Fruit fly (Drosophila melanogaster) whole organism, embryonic: ENCODE data around the gene CG43993.

Experiments
- ATbp ChIP-seq: fragments of 200-800 bp; sonication (Bioruptor generic); optimal IDR thresholded peaks from 2 replicates; lab custom pipeline; 2017; ENCODE audit warnings: missing biosample characterization, mild to moderate bottlenecking, missing genetic modification characterization, missing genetic modification reagents
- Adf1 ChIP-seq: fragments of 200-800 bp; sonication (Bioruptor generic); IDR thresholded peaks from 2 replicates; pipeline ENCODE4 v1.3.6; 2022; ENCODE audit warnings: missing biosample characterization, missing genetic modification characterization
- C15 ChIP-seq: fragments of 200-800 bp; sonication (Bioruptor generic); IDR thresholded peaks from 3 replicates; pipeline ENCODE4 v1.3.6; 2022; ENCODE audit warnings: missing biosample characterization, missing genetic modification characterization
- CG10543 ChIP-seq: fragments of 200-800 bp; sonication (Bioruptor generic); optimal IDR thresholded peaks from 3 replicates; lab custom pipeline; 2017; ENCODE audit warnings: missing biosample characterization, mild to moderate bottlenecking, missing genetic modification characterization, moderate library complexity
- CG11695 ChIP-seq: fragments of 200-800 bp; sonication (Bioruptor generic); IDR thresholded peaks from 3 replicates; pipeline ENCODE4 v1.3.6; 2022; ENCODE audit warnings: missing biosample characterization, missing genetic modification characterization
- CG13123 ChIP-seq: fragments of 200-800 bp; sonication (Bioruptor generic); optimal IDR thresholded peaks from 2 replicates; lab custom pipeline; 2016; ENCODE audit warnings: missing biosample characterization, missing genetic modification characterization
- CG13296 ChIP-seq: fragments of 200-800 bp; sonication (Bioruptor generic); optimal IDR thresholded peaks from 3 replicates; lab custom pipeline; 2018; ENCODE audit warnings: missing biosample characterization, mild to moderate bottlenecking, missing genetic modification characterization
- CG13424 ChIP-seq: fragments of 200-800 bp; sonication (Bioruptor generic); optimal IDR thresholded peaks from 2 replicates; lab custom pipeline; 2019; ENCODE audit warnings: missing biosample characterization, mild to moderate bottlenecking, missing genetic modification characterization, moderate library complexity
- CG13624 ChIP-seq: fragments of 200-800 bp; sonication (Bioruptor generic); optimal IDR thresholded peaks from 2 replicates; lab custom pipeline; 2016; ENCODE audit warnings: missing biosample characterization, missing genetic modification characterization
- CG1529 ChIP-seq: fragments of 200-800 bp; sonication (Bioruptor generic); optimal IDR thresholded peaks from 3 replicates; lab custom pipeline; 2018; ENCODE audit warnings: missing biosample characterization, missing genetic modification characterization
- CG1832 ChIP-seq: fragments of 200-800 bp; sonication (Bioruptor generic); optimal IDR thresholded peaks from 2 replicates; lab custom pipeline; 2017; ENCODE audit warnings: missing biosample characterization, mild to moderate bottlenecking, missing genetic modification characterization, inconsistent platforms
- CG18599 ChIP-seq: fragments of 200-800 bp; sonication (Bioruptor generic); optimal IDR thresholded peaks from 3 replicates; lab custom pipeline; 2017; ENCODE audit warnings: missing biosample characterization, missing genetic modification characterization, mild to moderate bottlenecking, moderate library complexity, missing genetic modification reagents
- CG2129 ChIP-seq: fragments of 200-800 bp; sonication (Bioruptor generic); IDR thresholded peaks from 2 replicates; pipeline ENCODE4 v1.3.6; 2022; ENCODE audit warnings: missing biosample characterization, missing genetic modification characterization; ENCODE audit not compliant: partially characterized antibody
- CG2889 ChIP-seq: fragments of 200-800 bp; sonication (Bioruptor generic); IDR thresholded peaks from 3 replicates; pipeline ENCODE4 v1.3.6; 2022; ENCODE audit warnings: missing biosample characterization, missing genetic modification characterization
- CG42726 ChIP-seq: fragments of 200-800 bp; sonication (Bioruptor generic); IDR thresholded peaks from 2 replicates; pipeline ENCODE4 v1.3.6; 2022; ENCODE audit warnings: missing biosample characterization, missing genetic modification characterization; ENCODE audit not compliant: partially characterized antibody
- CG4328 ChIP-seq: fragments of 200-800 bp; sonication (Bioruptor generic); optimal IDR thresholded peaks from 3 replicates; lab custom pipeline; 2017; ENCODE audit warnings: missing biosample characterization, missing genetic modification reagents, missing genetic modification characterization
- CG6854 ChIP-seq: fragments of 200-800 bp; sonication (Bioruptor generic); optimal IDR thresholded peaks from 3 replicates; lab custom pipeline; 2017; ENCODE audit warnings: missing biosample characterization, mild to moderate bottlenecking, missing genetic modification characterization
- CG7987 ChIP-seq: fragments of 200-800 bp; sonication (Bioruptor generic); optimal IDR thresholded peaks from 2 replicates; lab custom pipeline; 2018; ENCODE audit warnings: missing biosample characterization, mild to moderate bottlenecking, missing genetic modification characterization, moderate library complexity
- CG8290 ChIP-seq, 3 experiments: fragments of 200-800 bp; sonication (Bioruptor generic); optimal IDR thresholded peaks; 2 replicates each; lab custom pipeline; 2016 to 2019; ENCODE audit warnings: missing biosample characterization in 3 of 3, missing genetic modification characterization in 3 of 3, mild to moderate bottlenecking in 2 of 3, moderate library complexity in 1 of 3
- Dfd ChIP-seq, 2 experiments: fragments of >200 bp; optimal IDR thresholded peaks; 2 replicates each; lab custom pipeline; 2017; ENCODE audit warnings: missing biosample characterization in 2 of 2, missing genetic modification characterization in 2 of 2
- Dref ChIP-seq: fragments of 200-800 bp; sonication (Bioruptor generic); IDR thresholded peaks from 2 replicates; pipeline ENCODE4 v1.3.6; 2022; ENCODE audit warnings: missing biosample characterization, missing genetic modification characterization
- Eip74EF ChIP-seq, 2 experiments: fragments of 200-800 bp in 1 of 2; fragments of >200 bp in 1 of 2; sonication (Bioruptor generic) in 1 of 2; optimal IDR thresholded peaks; 2 replicates each; lab custom pipeline; 2017 to 2019; ENCODE audit warnings: missing biosample characterization in 2 of 2, missing genetic modification characterization in 2 of 2, mild to moderate bottlenecking in 1 of 2, moderate library complexity in 1 of 2
- Ets97D ChIP-seq: fragments of 200-800 bp; sonication (Bioruptor generic); optimal IDR thresholded peaks from 3 replicates; lab custom pipeline; 2016; ENCODE audit warnings: missing biosample characterization, missing genetic modification characterization
- Fer1 ChIP-seq: fragments of 200-800 bp; sonication (Bioruptor generic); optimal IDR thresholded peaks from 2 replicates; lab custom pipeline; 2017; ENCODE audit warnings: missing biosample characterization, mild to moderate bottlenecking, missing genetic modification characterization
- Fer2 ChIP-seq: fragments of 200-800 bp; sonication (Bioruptor generic); optimal IDR thresholded peaks from 2 replicates; lab custom pipeline; 2018; ENCODE audit warnings: missing biosample characterization, mild to moderate bottlenecking, missing genetic modification characterization, moderate library complexity
- Hey ChIP-seq: fragments of 200-800 bp; sonication (Bioruptor generic); optimal IDR thresholded peaks from 3 replicates; lab custom pipeline; 2018; ENCODE audit warnings: missing biosample characterization, mild to moderate bottlenecking, missing genetic modification characterization
- Hr39 ChIP-seq: fragments of >200 bp; optimal IDR thresholded peaks from 2 replicates; lab custom pipeline; 2017
- Meics ChIP-seq: fragments of 200-800 bp; sonication (Bioruptor generic); optimal IDR thresholded peaks from 2 replicates; lab custom pipeline; 2017; ENCODE audit warnings: missing biosample characterization, mild to moderate bottlenecking, missing genetic modification characterization
- Oaz ChIP-seq: fragments of 200-800 bp; sonication (Bioruptor generic); IDR thresholded peaks from 2 replicates; pipeline ENCODE4 v1.3.6; 2022; ENCODE audit warnings: missing biosample characterization, missing genetic modification characterization
- Oli ChIP-seq: fragments of 200-800 bp; sonication (Bioruptor generic); optimal IDR thresholded peaks from 2 replicates; lab custom pipeline; 2018; ENCODE audit warnings: missing biosample characterization, mild to moderate bottlenecking, missing genetic modification characterization, moderate library complexity
- Rx ChIP-seq: fragments of 200-800 bp; sonication (Bioruptor generic); IDR thresholded peaks from 2 replicates; pipeline ENCODE4 v1.3.6; 2022; ENCODE audit warnings: missing biosample characterization, missing genetic modification characterization
- Six4 ChIP-seq: fragments of 200-800 bp; sonication (Bioruptor generic); optimal IDR thresholded peaks from 2 replicates; lab custom pipeline; 2016; ENCODE audit warnings: missing biosample characterization, missing genetic modification characterization
- Usf ChIP-seq: fragments of 200-800 bp; sonication (Bioruptor generic); optimal IDR thresholded peaks from 2 replicates; lab custom pipeline; 2017; ENCODE audit warnings: missing genotype, missing biosample characterization, missing genetic modification characterization
- ase ChIP-seq: fragments of 200-800 bp; sonication (Bioruptor generic); IDR thresholded peaks from 3 replicates; pipeline ENCODE4 v1.3.6; 2022; ENCODE audit warnings: missing biosample characterization, missing genetic modification characterization
- bcd ChIP-seq: fragments of 200-800 bp; sonication (Bioruptor generic); optimal IDR thresholded peaks from 2 replicates; lab custom pipeline; 2017; ENCODE audit warnings: missing biosample characterization, mild to moderate bottlenecking, missing genetic modification characterization
- ci ChIP-seq: fragments of 200-800 bp; sonication (Bioruptor generic); IDR thresholded peaks from 3 replicates; pipeline ENCODE4 v1.3.6; 2022; ENCODE audit warnings: missing biosample characterization, missing genetic modification characterization
- corto ChIP-seq: fragments of 200-800 bp; sonication (Bioruptor generic); optimal IDR thresholded peaks from 2 replicates; lab custom pipeline; 2016; ENCODE audit warnings: missing biosample characterization, mild to moderate bottlenecking, missing genetic modification characterization, moderate library complexity
- danr ChIP-seq: fragments of 200-800 bp; sonication (Bioruptor generic); IDR thresholded peaks from 2 replicates; pipeline ENCODE4 v1.3.6; 2022; ENCODE audit warnings: missing biosample characterization, missing genetic modification characterization
- dm ChIP-seq: fragments of 200-800 bp; sonication (Bioruptor generic); optimal IDR thresholded peaks from 3 replicates; lab custom pipeline; 2016; ENCODE audit warnings: missing biosample characterization, missing genetic modification characterization
- en ChIP-seq: fragments of 200-800 bp; sonication (Bioruptor generic); optimal IDR thresholded peaks from 2 replicates; lab custom pipeline; 2016; ENCODE audit warnings: missing biosample characterization, missing genetic modification characterization
- ewg ChIP-seq: fragments of 200-800 bp; sonication (Bioruptor generic); optimal IDR thresholded peaks from 3 replicates; lab custom pipeline; 2017; ENCODE audit warnings: mild to moderate bottlenecking, missing biosample characterization, missing genetic modification reagents, missing genetic modification characterization
- ind ChIP-seq: fragments of 200-800 bp; sonication (Bioruptor generic); optimal IDR thresholded peaks from 3 replicates; lab custom pipeline; 2016; ENCODE audit warnings: missing biosample characterization, missing genetic modification characterization
- jing ChIP-seq: fragments of 200-800 bp; sonication (Bioruptor generic); optimal IDR thresholded peaks from 2 replicates; lab custom pipeline; 2018; ENCODE audit warnings: missing biosample characterization, mild to moderate bottlenecking, missing genetic modification characterization
- jumu ChIP-seq: fragments of 200-800 bp; sonication (Bioruptor generic); optimal IDR thresholded peaks from 3 replicates; lab custom pipeline; 2016; ENCODE audit warnings: missing biosample characterization, missing genetic modification characterization
- psq ChIP-seq: fragments of 200-800 bp; sonication (Bioruptor generic); optimal IDR thresholded peaks from 2 replicates; lab custom pipeline; 2017; ENCODE audit warnings: missing biosample characterization, missing genetic modification characterization
- sens ChIP-seq: fragments of 200-800 bp; sonication (Bioruptor generic); peaks from one replicate; lab custom pipeline; 2016; ENCODE audit warnings: missing biosample characterization, missing genetic modification characterization
- sim ChIP-seq: fragments of 200-800 bp; sonication (Bioruptor generic); IDR thresholded peaks from 2 replicates; pipeline ENCODE4 v1.3.6; 2022; ENCODE audit warnings: missing biosample characterization, missing genetic modification characterization
- slp2 ChIP-seq: fragments of 200-800 bp; sonication (Bioruptor generic); optimal IDR thresholded peaks from 2 replicates; lab custom pipeline; 2016; ENCODE audit warnings: missing biosample characterization, missing genetic modification characterization
- tio ChIP-seq: fragments of 200-800 bp; sonication (Bioruptor generic); optimal IDR thresholded peaks from 2 replicates; lab custom pipeline; 2017; ENCODE audit warnings: missing biosample characterization, missing genetic modification characterization, inconsistent platforms
- usp ChIP-seq: fragments of >200 bp; optimal IDR thresholded peaks from 2 replicates; lab custom pipeline; 2017; ENCODE audit warnings: missing biosample characterization, missing genetic modification characterization
- zen ChIP-seq: fragments of 200-800 bp; sonication (Bioruptor generic); optimal IDR thresholded peaks from 3 replicates; lab custom pipeline; 2018; ENCODE audit warnings: missing biosample characterization, mild to moderate bottlenecking, missing genetic modification characterization, moderate library complexity
- zen2 ChIP-seq: fragments of 200-800 bp; sonication (Bioruptor generic); IDR thresholded peaks from 3 replicates; pipeline ENCODE4 v1.3.6; 2022; ENCODE audit warnings: missing biosample characterization, missing genetic modification characterization; ENCODE audit not compliant: partially characterized antibody

CG43993 gene

dm6 chr3L:11992960-11993359 lies 39.4 kb upstream of the CG43993 start, which contains the start of gene viaf (continued):
- TF ChIP-seq Oaz (GFP tag; lab: Robert Waterston, UW): no peak
- TF ChIP-seq psq (GFP tag; lab: Kevin White, UChicago): no peak
- no peak for TF ChIP-seq Eip74EF (GFP tag; optimal IDR thresholded peaks at IDR 0.05; lab: Kevin White, UChicago)
- TF ChIP-seq Hey (tag; lab: Kevin White, UChicago): no peak
- no peak for TF ChIP-seq Meics (GFP tag; lab: Kevin White, UChicago)
- TF ChIP-seq ATbp: no peak
- no peak for TF ChIP-seq tio (GFP tag; lab: Kevin White, UChicago)
- TF ChIP-seq CG42726: peak; percentile 91
- TF ChIP-seq CG13123 (GFP tag; lab: Kevin White, UChicago): no peak
- TF ChIP-seq CG6854: no peak
- TF ChIP-seq CG11695: no peak
- no peak for TF ChIP-seq CG10543 (GFP tag; lab: Kevin White, UChicago)
- peak; percentile 45 for TF ChIP-seq Six4 (GFP tag; lab: Kevin White, UChicago)
- TF ChIP-seq Ets97D (GFP tag; lab: Kevin White, UChicago): peak; percentile 23
- TF ChIP-seq CG2889: no peak
- TF ChIP-seq Usf (GFP tag; lab: Kevin White, UChicago): no peak
- TF ChIP-seq CG1832 (GFP tag; lab: Kevin White, UChicago): no peak
- TF ChIP-seq usp: no peak
- TF ChIP-seq ind (GFP tag; lab: Kevin White, UChicago): peak; percentile 57
- no peak for TF ChIP-seq Rx
- no peak for TF ChIP-seq Oli
- TF ChIP-seq C15: no peak
- peak; percentile 19 for TF ChIP-seq CG4328
- peak; percentile 15 for TF ChIP-seq Fer2 (tag; lab: Kevin White, UChicago)
- TF ChIP-seq sens (GFP tag; lab: Kevin White, UChicago): peak; percentile 84
- TF ChIP-seq zen2 (GFP tag; lab: Robert Waterston, UW): peak; percentile 79
- no peak for TF ChIP-seq corto (GFP tag; lab: Kevin White, UChicago)
- peak; percentile 78 for TF ChIP-seq CG2129 (GFP tag; lab: Robert Waterston, UW)
- no peak for TF ChIP-seq bcd
- TF ChIP-seq zen: peak; percentile 30
- TF ChIP-seq CG1529 (GFP tag; lab: Kevin White, UChicago): no peak
- TF ChIP-seq CG13424: peak; percentile 64
- peak; percentile 76 for TF ChIP-seq ci (GFP tag; lab: Robert Waterston, UW)
- TF ChIP-seq Fer1: no peak
- no peak for TF ChIP-seq ewg (GFP tag; lab: Kevin White, UChicago)
- no peak for TF ChIP-seq CG13624 (GFP tag; lab: Kevin White, UChicago)
- no peak for TF ChIP-seq CG7987 (GFP tag; lab: Kevin White, UChicago)
- no peak; the same call in 2 of the 3 replicates for TF ChIP-seq ase (GFP tag; lab: Robert Waterston, UW)
- TF ChIP-seq CG18599 (GFP tag; lab: Kevin White, UChicago): no peak
- TF ChIP-seq Hr39 (lab: Kevin White, UChicago): no peak
- TF ChIP-seq sim (GFP tag; lab: Robert Waterston, UW): no peak
- no peak for TF ChIP-seq Dfd (GFP tag; optimal IDR thresholded peaks at IDR 0.05; lab: Kevin White, UChicago)
- no peak for TF ChIP-seq CG13296 (GFP tag; lab: Kevin White, UChicago)
- TF ChIP-seq dm (GFP tag; lab: Kevin White, UChicago): no peak
- TF ChIP-seq slp2 (GFP tag; lab: Kevin White, UChicago): no peak
- no peak for TF ChIP-seq CG8290 (GFP tag; optimal IDR thresholded peaks at IDR 0.05; lab: Kevin White, UChicago)
- no peak for TF ChIP-seq CG8290 (tag; optimal IDR thresholded peaks at IDR 0.05; lab: Kevin White, UChicago)
- no peak for TF ChIP-seq en (GFP tag; lab: Kevin White, UChicago)
- TF ChIP-seq jing (GFP tag; lab: Kevin White, UChicago): no peak
- TF ChIP-seq danr (GFP tag; lab: Robert Waterston, UW): no peak
- TF ChIP-seq Adf1 (GFP tag; lab: Robert Waterston, UW): peak; percentile 18; the same call in 1 of the 2 replicates
- no peak for TF ChIP-seq jumu (GFP tag; lab: Kevin White, UChicago)
- TF ChIP-seq Dref (GFP tag; lab: Robert Waterston, UW): peak; percentile 61
